Fruit fly (Drosophila melanogaster) whole organism, pupa: ENCODE results near the gene CG42449.

Experiments used
- CG10348 ChIP-seq: fragments of 200-800 bp; sonication (Bioruptor generic); IDR thresholded peaks from 2 replicates; pipeline ENCODE4 v1.3.6; 2022; ENCODE audit warnings: missing biosample characterization, missing genetic modification characterization
- CG12605 ChIP-seq: fragments of 200-800 bp; sonication (Bioruptor generic); IDR thresholded peaks from 2 replicates; pipeline ENCODE4 v1.3.6; 2022; ENCODE audit warnings: missing biosample characterization, missing genetic modification characterization
- CG13204 ChIP-seq: fragments of 200-800 bp; sonication (Bioruptor generic); optimal IDR thresholded peaks from 2 replicates; lab custom pipeline; 2018; ENCODE audit warnings: missing biosample characterization, mild to moderate bottlenecking, missing genetic modification characterization, moderate library complexity
- CG14655 ChIP-seq: fragments of 200-800 bp; sonication (Bioruptor generic); optimal IDR thresholded peaks from 3 replicates; lab custom pipeline; 2017; ENCODE audit warnings: mild to moderate bottlenecking, missing biosample characterization, missing genetic modification reagents, missing genetic modification characterization
- CG15710 ChIP-seq: fragments of 200-800 bp; sonication (Bioruptor generic); optimal IDR thresholded peaks from 2 replicates; lab custom pipeline; 2018; ENCODE audit warnings: missing biosample characterization, mild to moderate bottlenecking, missing genetic modification characterization, moderate library complexity
- CG17806 ChIP-seq: fragments of 200-800 bp; sonication (Bioruptor generic); optimal IDR thresholded peaks from 2 replicates; lab custom pipeline; 2018; ENCODE audit warnings: missing biosample characterization, mild to moderate bottlenecking, missing genetic modification characterization, moderate library complexity
- CG32121 ChIP-seq: fragments of 200-800 bp; sonication (Bioruptor generic); IDR thresholded peaks from 2 replicates; pipeline ENCODE4 v1.3.6; 2022; ENCODE audit warnings: missing biosample characterization, missing genetic modification characterization
- CG34367 ChIP-seq: fragments of 200-800 bp; sonication (Bioruptor generic); optimal IDR thresholded peaks from 2 replicates; lab custom pipeline; 2018; ENCODE audit warnings: missing biosample characterization, mild to moderate bottlenecking, missing genetic modification characterization
- CG4496 ChIP-seq: fragments of 200-800 bp; sonication (Bioruptor generic); IDR thresholded peaks from 3 replicates; pipeline ENCODE4 v1.3.6; 2022; ENCODE audit warnings: missing biosample characterization, missing genetic modification characterization
- CG8159 ChIP-seq: fragments of 200-800 bp; sonication (Bioruptor generic); optimal IDR thresholded peaks from 3 replicates; lab custom pipeline; 2018; ENCODE audit warnings: missing biosample characterization, mild to moderate bottlenecking, missing genetic modification characterization, moderate library complexity
- CG8301 ChIP-seq: fragments of 200-800 bp; sonication (Bioruptor generic); optimal IDR thresholded peaks from 2 replicates; lab custom pipeline; 2018; ENCODE audit warnings: missing biosample characterization, mild to moderate bottlenecking, missing genetic modification characterization
- CG9948 ChIP-seq: fragments of 200-800 bp; sonication (Bioruptor generic); optimal IDR thresholded peaks from 2 replicates; lab custom pipeline; 2018; ENCODE audit warnings: missing biosample characterization, mild to moderate bottlenecking, missing genetic modification characterization, moderate library complexity
- D1 ChIP-seq: fragments of 200-800 bp; sonication (Bioruptor generic); optimal IDR thresholded peaks from 2 replicates; lab custom pipeline; 2018; ENCODE audit warnings: missing biosample characterization, mild to moderate bottlenecking, missing genetic modification characterization, moderate library complexity
- EcR ChIP-seq: fragments of 200-800 bp; sonication (Bioruptor generic); optimal IDR thresholded peaks from 3 replicates; lab custom pipeline; 2019; ENCODE audit warnings: missing biosample characterization, missing genetic modification characterization, mild to moderate bottlenecking, moderate library complexity, missing genetic modification reagents
- Ets98B ChIP-seq: fragments of 200-800 bp; sonication (Bioruptor generic); IDR thresholded peaks from 2 replicates; pipeline ENCODE4 v1.3.6; 2022; ENCODE audit warnings: missing biosample characterization, missing genetic modification characterization
- Pif1A ChIP-seq: fragments of 200-800 bp; sonication (Bioruptor generic); optimal IDR thresholded peaks from 3 replicates; lab custom pipeline; 2016; ENCODE audit warnings: missing biosample characterization, missing genetic modification characterization
- Pif1B ChIP-seq: fragments of 200-800 bp; sonication (Bioruptor generic); optimal IDR thresholded peaks from 3 replicates; lab custom pipeline; 2016; ENCODE audit warnings: missing biosample characterization, missing genetic modification characterization
- Snoo ChIP-seq: fragments of 200-800 bp; sonication (Bioruptor generic); optimal IDR thresholded peaks from 3 replicates; lab custom pipeline; 2017; ENCODE audit warnings: missing biosample characterization, mild to moderate bottlenecking, missing genetic modification characterization, inconsistent platforms
- fd96Ca ChIP-seq: fragments of 200-800 bp; sonication (Bioruptor generic); IDR thresholded peaks from 3 replicates; pipeline ENCODE4 v1.3.6; 2022; ENCODE audit warnings: missing biosample characterization, missing genetic modification characterization
- gl ChIP-seq: fragments of 200-800 bp; sonication (Bioruptor generic); optimal IDR thresholded peaks from 2 replicates; lab custom pipeline; 2018; ENCODE audit warnings: missing biosample characterization, mild to moderate bottlenecking, missing genetic modification characterization
- rn ChIP-seq: fragments of 200-800 bp; sonication (Bioruptor generic); IDR thresholded peaks from 2 replicates; pipeline ENCODE4 v1.3.6; 2022; ENCODE audit warnings: missing biosample characterization, missing genetic modification characterization

The CG42449 gene

dm6 chrX:5679079-5679932 lies 3.7 kb upstream of the CG42449 start:
- TF ChIP-seq CG9948 (tag; lab: Kevin White, UChicago): peak; percentile 64
- TF ChIP-seq fd96Ca (GFP tag; lab: Robert Waterston, UW): no peak
- peak; percentile 12; the same call in 1 of the 2 replicates for TF ChIP-seq CG32121
- TF ChIP-seq CG10348 (GFP tag; lab: Robert Waterston, UW): no peak
- peak; percentile 33 for TF ChIP-seq Pif1B (GFP tag; lab: Kevin White, UChicago)
- TF ChIP-seq rn (GFP tag; lab: Robert Waterston, UW): 0 out of 2 replicates have a peak, but pooled peaks have one; percentile 4
- TF ChIP-seq CG4496 (GFP tag; lab: Robert Waterston, UW): 0 out of 3 replicates have a peak, but pooled peaks have one; percentile 50
- TF ChIP-seq CG34367: peak; percentile 50
- TF ChIP-seq Ets98B (GFP tag; lab: Robert Waterston, UW): peak; percentile 29; the same call in 1 of the 2 replicates
- peak; percentile 38 for TF ChIP-seq CG8301 (tag; lab: Kevin White, UChicago)
- no peak for TF ChIP-seq Pif1A (GFP tag; lab: Kevin White, UChicago)
- TF ChIP-seq D1: no peak
- peak; percentile 12 for TF ChIP-seq CG13204 (GFP tag; lab: Kevin White, UChicago)
- no peak for TF ChIP-seq gl (tag; lab: Kevin White, UChicago)
- TF ChIP-seq CG15710 (tag; lab: Kevin White, UChicago): peak; percentile 50
- peak; percentile 72 for TF ChIP-seq CG8159
- peak; percentile 65 for TF ChIP-seq CG17806 (tag; lab: Kevin White, UChicago)
- no peak for TF ChIP-seq CG12605 (GFP tag; lab: Robert Waterston, UW)
- TF ChIP-seq CG14655 (GFP tag; lab: Kevin White, UChicago): no peak
- TF ChIP-seq Snoo (tag; lab: Kevin White, UChicago): peak; percentile 81
- no peak for TF ChIP-seq EcR (GFP tag; lab: Kevin White, UChicago)

dm6 chrX:5679933-5680667 lies 2.9 kb upstream of the CG42449 start, which contains the start of the genes Tre1 and Gr5a:
Tre1 (minus strand) TSS chrX:5679977.
Gr5a (plus strand) TSS chrX:5680617.
- TF ChIP-seq gl (tag; lab: Kevin White, UChicago): no peak
- TF ChIP-seq CG13204 (GFP tag; lab: Kevin White, UChicago): no peak
- no peak for TF ChIP-seq CG8159
- no peak for TF ChIP-seq D1
- no peak for TF ChIP-seq rn (GFP tag; lab: Robert Waterston, UW)
- TF ChIP-seq CG34367: no peak
- TF ChIP-seq CG9948 (tag; lab: Kevin White, UChicago): no peak
- no peak for TF ChIP-seq CG8301 (tag; lab: Kevin White, UChicago)
- no peak for TF ChIP-seq Pif1B (GFP tag; lab: Kevin White, UChicago)
- TF ChIP-seq EcR (GFP tag; lab: Kevin White, UChicago): no peak
- TF ChIP-seq CG4496 (GFP tag; lab: Robert Waterston, UW): no peak
- no peak for TF ChIP-seq fd96Ca (GFP tag; lab: Robert Waterston, UW)
- TF ChIP-seq Pif1A (GFP tag; lab: Kevin White, UChicago): no peak
- no peak for TF ChIP-seq Ets98B (GFP tag; lab: Robert Waterston, UW)
- TF ChIP-seq CG12605 (GFP tag; lab: Robert Waterston, UW): no peak

dm6 chrX:5689417-5690215 lies 6.6 kb downstream of the CG42449 start, which contains the start of the genes PGAP1 and cv:
PGAP1 (minus strand) TSS chrX:5689473.
cv (plus strand) TSS chrX:5690002.
- TF ChIP-seq CG17806 (tag; lab: Kevin White, UChicago) (peak; percentile 12), fd96Ca (GFP tag; lab: Robert Waterston, UW) (no peak), CG13204 (GFP tag; lab: Kevin White, UChicago) (no peak), Ets98B (GFP tag; lab: Robert Waterston, UW) (no peak), CG10348 (GFP tag; lab: Robert Waterston, UW) (no peak), CG12605 (GFP tag; lab: Robert Waterston, UW) (no peak), CG4496 (GFP tag; lab: Robert Waterston, UW) (peak; percentile 15; the same call in 1 of the 3 replicates), CG8159 (peak; percentile 14)

DNA sequence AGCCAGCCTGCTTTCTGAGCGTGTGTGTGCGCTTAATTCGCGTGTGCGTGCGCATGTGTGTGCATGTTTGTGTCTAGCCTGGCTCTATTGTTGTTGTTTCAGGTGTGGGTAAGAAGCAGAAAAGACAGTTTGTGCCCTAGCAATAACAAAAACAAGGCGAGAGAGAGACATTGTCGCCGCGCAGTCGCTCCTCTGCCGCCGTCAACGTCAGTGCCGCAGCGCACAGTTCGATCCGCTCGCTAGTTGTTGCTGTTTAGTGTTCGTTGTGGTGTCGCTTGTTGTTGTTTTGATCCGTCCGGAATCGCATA lies 7.1 kb downstream of the CG42449 start:
- TF ChIP-seq EcR (GFP tag; lab: Kevin White, UChicago): no peak
- no peak for TF ChIP-seq Pif1B (GFP tag; lab: Kevin White, UChicago)
- TF ChIP-seq rn (GFP tag; lab: Robert Waterston, UW): no peak
- TF ChIP-seq D1: no peak
- TF ChIP-seq CG8301 (tag; lab: Kevin White, UChicago): no peak
- no peak for TF ChIP-seq CG34367
- no peak for TF ChIP-seq CG13204 (GFP tag; lab: Kevin White, UChicago)
- TF ChIP-seq CG9948 (tag; lab: Kevin White, UChicago): no peak
- TF ChIP-seq Pif1A (GFP tag; lab: Kevin White, UChicago): no peak
- no peak for TF ChIP-seq CG8159
- no peak for TF ChIP-seq CG4496 (GFP tag; lab: Robert Waterston, UW)
- TF ChIP-seq CG32121: no peak
- TF ChIP-seq CG14655 (GFP tag; lab: Kevin White, UChicago): no peak
- TF ChIP-seq Ets98B (GFP tag; lab: Robert Waterston, UW): no peak
- no peak for TF ChIP-seq CG15710 (tag; lab: Kevin White, UChicago)
- TF ChIP-seq Snoo (tag; lab: Kevin White, UChicago): no peak
- TF ChIP-seq CG12605 (GFP tag; lab: Robert Waterston, UW): no peak
- no peak for TF ChIP-seq CG17806 (tag; lab: Kevin White, UChicago)
- TF ChIP-seq fd96Ca (GFP tag; lab: Robert Waterston, UW): no peak
- TF ChIP-seq gl (tag; lab: Kevin White, UChicago): no peak
- TF ChIP-seq, all 21 proteins: peak for 0
